Fruit fly (Drosophila melanogaster): ENCODE measurements around the gene CG4045.

DNA sequence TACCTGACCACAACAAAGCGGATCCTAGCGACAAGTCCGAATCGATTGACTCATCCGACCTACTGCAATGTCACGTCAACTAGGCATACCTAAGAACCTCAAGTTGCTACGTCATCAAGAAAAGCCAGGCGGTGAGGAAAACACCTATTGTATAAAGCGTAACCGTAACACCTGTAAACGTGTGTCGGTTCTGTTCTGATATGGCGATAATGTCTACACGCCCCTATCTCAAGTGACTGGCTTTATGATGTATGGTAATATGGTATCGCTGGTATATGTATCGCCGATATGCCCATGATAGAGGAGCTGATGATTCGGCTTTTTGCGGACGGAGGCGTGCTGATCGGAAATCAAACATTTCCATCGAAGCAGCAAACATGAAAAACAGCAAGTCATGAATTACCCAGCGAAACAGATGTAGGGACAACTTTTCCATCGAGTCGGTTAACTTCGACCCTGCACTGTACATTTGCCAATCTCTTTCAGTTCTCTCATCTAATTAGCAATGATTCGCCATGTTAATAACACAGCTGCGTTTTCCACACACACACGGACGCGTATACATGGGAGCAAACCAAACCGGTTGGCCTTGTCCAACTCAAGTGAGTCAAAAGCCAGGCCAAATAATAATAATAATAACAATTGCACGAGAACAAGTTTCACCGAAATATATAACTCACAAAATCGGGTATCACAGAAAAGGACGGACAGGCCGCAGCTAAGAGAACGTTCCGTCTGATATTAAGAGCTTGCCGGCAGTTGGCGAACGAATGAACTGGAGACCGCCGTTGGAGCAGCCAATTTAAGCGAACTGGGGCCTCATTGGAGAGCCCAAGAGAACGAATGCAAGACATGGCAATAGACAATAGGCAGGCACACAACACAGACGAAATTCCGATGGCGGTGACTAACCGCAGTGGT lies 5.7 kb downstream of the CG4045 start:
- TF ChIP-seq EcR (GFP tag; optimal IDR thresholded peaks at IDR 0.05), result no peak
- no peak for TF ChIP-seq psq (optimal IDR thresholded peaks at IDR 0.05)
- TF ChIP-seq CG8478 (optimal IDR thresholded peaks at IDR 0.05), result no peak
- no peak for TF ChIP-seq pan (optimal IDR thresholded peaks at IDR 0.05)
- TF ChIP-seq usp (GFP tag; optimal IDR thresholded peaks at IDR 0.05), result no peak

Measured in whole organism.